Worm (Caenorhabditis elegans): Measurements from ENCODE around the gene chil-6.

Gene chil-6

ce11 chrII:9857791-9858190 is at the start of gene chil-6:
Gene chil-6 (minus strand): TSS chrII:9857891.
- TF ChIP-seq nhr-76 (tag; optimal IDR thresholded peaks at IDR 0.05) (no peak), zip-8 (tag; optimal IDR thresholded peaks at IDR 0.05) (no peak), lin-13 (tag; optimal IDR thresholded peaks at IDR 0.05) (no peak)

ce11 chrII:9904459-9904858 is 46.8 kb upstream of the chil-6 start:
- TF ChIP-seq unc-120 (tag; optimal IDR thresholded peaks at IDR 0.05; ENCODE audit: poor library complexity, severe bottlenecking) (no peak), elt-3 (tag; optimal IDR thresholded peaks at IDR 0.05) (no peak), elt-1 (tag; optimal IDR thresholded peaks at IDR 0.05; ENCODE audit: borderline replicate concordance, insufficient read depth) (no peak)

- TF ChIP-seq elt-1 (tag; optimal IDR thresholded peaks at IDR 0.05; ENCODE audit: borderline replicate concordance, insufficient read depth) (no peak), ham-2 (GFP tag; optimal IDR thresholded peaks at IDR 0.05) (no peak), nhr-237 (tag; optimal IDR thresholded peaks at IDR 0.05) (no peak), tbx-8 (GFP tag; optimal IDR thresholded peaks at IDR 0.05) (no peak), ceh-83 (GFP tag; optimal IDR thresholded peaks at IDR 0.05) (no peak), ces-1 (GFP tag; optimal IDR thresholded peaks at IDR 0.05) (no peak), nhr-76 (tag; optimal IDR thresholded peaks at IDR 0.05) (no peak), nhr-28 (tag; optimal IDR thresholded peaks at IDR 0.05) (no peak), nhr-2 (tag; optimal IDR thresholded peaks at IDR 0.05) (no peak), mab-5 (tag; optimal IDR thresholded peaks at IDR 0.05) (no peak), cnd-1 (tag; optimal IDR thresholded peaks at IDR 0.05) (no peak), lsy-2 (tag; optimal IDR thresholded peaks at IDR 0.05) (no peak), nhr-12 (tag; optimal IDR thresholded peaks at IDR 0.05) (no peak), unc-62 (GFP tag; optimal IDR thresholded peaks at IDR 0.05) (no peak), drap-1 (GFP tag; optimal IDR thresholded peaks at IDR 0.05) (no peak)
Measured at ce11 chrII:9900276-9900675, 42.6 kb upstream of the chil-6 start, which contains the start of gene unc-4. Gene unc-4 (minus strand): TSS chrII:9900376.

ce11 chrII:9898744-9899143 is 41.1 kb upstream of the chil-6 start:
- no peak for TF ChIP-seq ceh-39 (tag; optimal IDR thresholded peaks at IDR 0.05)
- no peak for TF ChIP-seq elt-1 (tag; optimal IDR thresholded peaks at IDR 0.05; ENCODE audit: borderline replicate concordance, insufficient read depth)
- TF ChIP-seq zip-8 (tag; optimal IDR thresholded peaks at IDR 0.05), result no peak
- TF ChIP-seq bed-3 (GFP tag; optimal IDR thresholded peaks at IDR 0.05), result no peak
- no peak for TF ChIP-seq sem-2 (GFP tag; optimal IDR thresholded peaks at IDR 0.05)
- no peak for TF ChIP-seq nhr-76 (tag; optimal IDR thresholded peaks at IDR 0.05)
- TF ChIP-seq mls-2 (tag; optimal IDR thresholded peaks at IDR 0.05), result no peak
- TF ChIP-seq ces-1 (GFP tag; optimal IDR thresholded peaks at IDR 0.05), result no peak

- no peak for TF ChIP-seq bed-3 (GFP tag; optimal IDR thresholded peaks at IDR 0.05)
- no peak for TF ChIP-seq ceh-83 (GFP tag; optimal IDR thresholded peaks at IDR 0.05)
- no peak for TF ChIP-seq elt-1 (tag; optimal IDR thresholded peaks at IDR 0.05; ENCODE audit: borderline replicate concordance, insufficient read depth)
- TF ChIP-seq pha-4 (tag; optimal IDR thresholded peaks at IDR 0.05), result no peak
- no peak for TF ChIP-seq ztf-11 (tag; optimal IDR thresholded peaks at IDR 0.05)
- no peak for TF ChIP-seq unc-39 (tag; optimal IDR thresholded peaks at IDR 0.05)
Measured at ce11 chrII:9895173-9895572, 37.5 kb upstream of the chil-6 start.

ce11 chrII:9894435-9894834 is 36.7 kb upstream of the chil-6 start, which contains the start of gene F26C11.1:
Gene F26C11.1 (plus strand): TSS chrII:9894735.
- no peak for TF ChIP-seq nhr-2 (tag; optimal IDR thresholded peaks at IDR 0.05)
- TF ChIP-seq hlh-1 (tag; optimal IDR thresholded peaks at IDR 0.05), result no peak
- no peak for TF ChIP-seq lsy-2 (tag; optimal IDR thresholded peaks at IDR 0.05)
- no peak for TF ChIP-seq mep-1 (tag; optimal IDR thresholded peaks at IDR 0.05)
- TF ChIP-seq elt-1 (tag; optimal IDR thresholded peaks at IDR 0.05; ENCODE audit: borderline replicate concordance, insufficient read depth), result no peak
- no peak for TF ChIP-seq nhr-76 (tag; optimal IDR thresholded peaks at IDR 0.05)
- no peak for TF ChIP-seq drap-1 (GFP tag; optimal IDR thresholded peaks at IDR 0.05)
- TF ChIP-seq tbx-8 (GFP tag; optimal IDR thresholded peaks at IDR 0.05), result no peak
- TF ChIP-seq ztf-11 (tag; optimal IDR thresholded peaks at IDR 0.05), result no peak
- TF ChIP-seq cnd-1 (tag; optimal IDR thresholded peaks at IDR 0.05), result no peak
- no peak for TF ChIP-seq pha-4 (tag; optimal IDR thresholded peaks at IDR 0.05)

- no peak for TF ChIP-seq ham-2 (GFP tag; optimal IDR thresholded peaks at IDR 0.05)
- no peak for TF ChIP-seq snpc-4 (tag; optimal IDR thresholded peaks at IDR 0.05)
- TF ChIP-seq mab-5 (tag; optimal IDR thresholded peaks at IDR 0.05), result no peak
- TF ChIP-seq unc-120 (tag; optimal IDR thresholded peaks at IDR 0.05; ENCODE audit: poor library complexity, severe bottlenecking), result no peak
- TF ChIP-seq elt-3 (tag; optimal IDR thresholded peaks at IDR 0.05), result no peak
- peak; percentile 36 for TF ChIP-seq mep-1 (tag; optimal IDR thresholded peaks at IDR 0.05)
- no peak for TF ChIP-seq nhr-28 (tag; optimal IDR thresholded peaks at IDR 0.05)
- no peak for TF ChIP-seq bed-3 (GFP tag; optimal IDR thresholded peaks at IDR 0.05)
- TF ChIP-seq lsy-2 (tag; optimal IDR thresholded peaks at IDR 0.05), result peak; percentile 95
- no peak for TF ChIP-seq ceh-39 (tag; optimal IDR thresholded peaks at IDR 0.05)
- TF ChIP-seq zip-8 (tag; optimal IDR thresholded peaks at IDR 0.05), result no peak
- TF ChIP-seq nhr-2 (tag; optimal IDR thresholded peaks at IDR 0.05), result no peak
- TF ChIP-seq M03D4.4 (tag; optimal IDR thresholded peaks at IDR 0.05), result no peak
- TF ChIP-seq lin-13 (tag; optimal IDR thresholded peaks at IDR 0.05), result peak; percentile 11
- no peak for TF ChIP-seq elt-1 (tag; optimal IDR thresholded peaks at IDR 0.05; ENCODE audit: borderline replicate concordance, insufficient read depth)
- peak; percentile 59 for TF ChIP-seq hlh-1 (tag; optimal IDR thresholded peaks at IDR 0.05)
- no peak for TF ChIP-seq ceh-43 (GFP tag; optimal IDR thresholded peaks at IDR 0.05)
Measured at ce11 chrII:9892409-9892808, 34.7 kb upstream of the chil-6 start, which contains the start of gene C08H9.16. Gene C08H9.16 (plus strand): TSS chrII:9892778.
